Worm (Caenorhabditis elegans) whole organism, young adult: ENCODE results near the gene B0336.7.
A peak's percentile ranks its signal among the peaks of the same experiment; 100 is the strongest.

Experiments used
- B0019.2 ChIP-seq: fragments of 200-800 bp; sonication (Bioruptor generic); conservative IDR thresholded peaks from 2 replicates; pipeline ENCODE4 v1.3.6; 2022; ENCODE audit warnings: missing genetic modification reagents, missing genetic modification characterization, missing compliant biosample characterization
- B0261.1 ChIP-seq: sonication (generic microtip); optimal IDR thresholded peaks from 2 replicates; lab custom pipeline; 2016; ENCODE audit warnings: mild to moderate bottlenecking, missing genetic modification characterization, moderate library complexity, missing compliant biosample characterization
- B0336.3 ChIP-seq: fragments of 200-800 bp; sonication (Bioruptor generic); IDR thresholded peaks from 2 replicates; pipeline ENCODE4 v1.3.6; 2022; ENCODE audit warnings: missing genetic modification characterization, missing compliant biosample characterization
- C17E4.6 ChIP-seq: fragments of 200-800 bp; sonication (Bioruptor generic); IDR thresholded peaks from 2 replicates; pipeline ENCODE4 v1.3.6; 2022; ENCODE audit warnings: missing genetic modification reagents, missing genetic modification characterization, missing compliant biosample characterization
- F39B2.1 ChIP-seq: fragments of 200-800 bp; sonication (Bioruptor generic); IDR thresholded peaks from 2 replicates; pipeline ENCODE4 v1.3.6; 2022; ENCODE audit warnings: missing genetic modification reagents, missing genetic modification characterization, missing compliant biosample characterization
- F49E8.2 ChIP-seq: sonication (generic microtip); optimal IDR thresholded peaks from 3 replicates; lab custom pipeline; 2017; ENCODE audit warnings: missing genetic modification characterization, mild to moderate bottlenecking, missing compliant biosample characterization, antibody characterized with exemption, moderate library complexity; ENCODE audit not compliant: insufficient read depth
- F57C9.4 ChIP-seq: sonication (generic microtip); optimal IDR thresholded peaks from 2 replicates; lab custom pipeline; 2017; ENCODE audit warnings: mild to moderate bottlenecking, missing genetic modification characterization, missing compliant biosample characterization
- K11D2.4 ChIP-seq: fragments of 200-800 bp; sonication (Bioruptor generic); IDR thresholded peaks from 2 replicates; pipeline ENCODE4 v1.3.6; 2022; ENCODE audit warnings: missing genetic modification reagents, missing genetic modification characterization, missing compliant biosample characterization
- T07F8.4 ChIP-seq: sonication (generic microtip); optimal IDR thresholded peaks from 2 replicates; lab custom pipeline; 2016; ENCODE audit warnings: mild to moderate bottlenecking, missing genetic modification characterization, moderate library complexity, missing compliant biosample characterization
- Y53G8AR.9 ChIP-seq: fragments of 200-800 bp; sonication (Bioruptor generic); conservative IDR thresholded peaks from 2 replicates; pipeline ENCODE4 v1.3.6; 2022; ENCODE audit warnings: missing genetic modification reagents, missing genetic modification characterization, missing compliant biosample characterization
- Y79H2A.3 ChIP-seq: fragments of 200-800 bp; sonication (Bioruptor generic); conservative IDR thresholded peaks from 2 replicates; pipeline ENCODE4 v1.3.6; 2022; ENCODE audit warnings: missing genetic modification reagents, missing genetic modification characterization, missing compliant biosample characterization
- ZK185.1 ChIP-seq: sonication (generic microtip); optimal IDR thresholded peaks from 2 replicates; lab custom pipeline; 2016; ENCODE audit warnings: mild to moderate bottlenecking, missing genetic modification characterization, missing compliant biosample characterization; ENCODE audit not compliant: poor library complexity, severe bottlenecking
- ama-1 ChIP-seq, 3 experiments: fragments of 150-350 bp in 1 of 3; sonication (generic microtip) in 2 of 3; optimal IDR thresholded peaks; 2 replicates each; lab custom pipeline; 2014 to 2018; ENCODE audit warnings: missing biosample characterization in 2 of 3, missing genetic modification characterization in 2 of 3, missing genetic modification reagents in 2 of 3
- athp-1 ChIP-seq: sonication (generic microtip); optimal IDR thresholded peaks from 2 replicates; lab custom pipeline; 2017; ENCODE audit warnings: mild to moderate bottlenecking, missing genetic modification characterization, missing compliant biosample characterization
- ccch-3 ChIP-seq: fragments of 200-800 bp; sonication (Bioruptor generic); optimal IDR thresholded peaks from 2 replicates; lab custom pipeline; 2018; ENCODE audit warnings: mild to moderate bottlenecking, missing genetic modification characterization, missing compliant biosample characterization
- dpff-1 ChIP-seq: sonication (generic microtip); optimal IDR thresholded peaks from 2 replicates; lab custom pipeline; 2017; ENCODE audit warnings: mild to moderate bottlenecking, missing genetic modification characterization, missing compliant biosample characterization
- dpl-1 ChIP-seq: fragments of 150-350 bp; optimal IDR thresholded peaks from 2 replicates; lab custom pipeline; 2014; ENCODE audit warnings: missing biosample characterization, missing genetic modification reagents, missing genetic modification characterization
- egl-18 ChIP-seq: fragments of 200-800 bp; sonication (Bioruptor generic); IDR thresholded peaks from 2 replicates; pipeline ENCODE4 v1.3.6; 2022; ENCODE audit warnings: missing genetic modification reagents, missing genetic modification characterization, missing compliant biosample characterization
- ekl-4 ChIP-seq: fragments of 200-800 bp; sonication (Bioruptor generic); IDR thresholded peaks from 2 replicates; pipeline ENCODE4 v1.3.6; 2022; ENCODE audit warnings: missing genetic modification reagents, missing genetic modification characterization, missing compliant biosample characterization
- gei-17 ChIP-seq: fragments of 200-800 bp; sonication (Bioruptor generic); optimal IDR thresholded peaks from 2 replicates; lab custom pipeline; 2018; ENCODE audit warnings: mild to moderate bottlenecking, missing genetic modification characterization, missing compliant biosample characterization
- hlh-12 ChIP-seq: sonication (generic microtip); optimal IDR thresholded peaks from 2 replicates; lab custom pipeline; 2016; ENCODE audit warnings: missing genetic modification characterization, missing compliant biosample characterization
- hlh-26 ChIP-seq: fragments of 200-800 bp; sonication (Bioruptor generic); conservative IDR thresholded peaks from 2 replicates; pipeline ENCODE4 v1.3.6; 2022; ENCODE audit warnings: missing genetic modification reagents, missing genetic modification characterization, missing compliant biosample characterization
- hmg-1.2 ChIP-seq: fragments of 200-800 bp; sonication (Bioruptor generic); IDR thresholded peaks from 2 replicates; pipeline ENCODE4 v1.3.6; 2022; ENCODE audit warnings: missing genetic modification reagents, missing genetic modification characterization, missing compliant biosample characterization
- hrde-1 ChIP-seq: sonication (generic microtip); optimal IDR thresholded peaks from 2 replicates; lab custom pipeline; 2016; ENCODE audit warnings: missing genetic modification characterization, mild to moderate bottlenecking, missing compliant biosample characterization, moderate library complexity, missing genotype, missing genetic modification reagents, borderline replicate concordance
- lag-1 ChIP-seq: fragments of 200-800 bp; sonication (Bioruptor generic); IDR thresholded peaks from 2 replicates; pipeline ENCODE4 v1.3.6; 2022; ENCODE audit warnings: missing genetic modification reagents, missing genetic modification characterization, missing compliant biosample characterization
- let-526 ChIP-seq: fragments of 200-800 bp; sonication (Bioruptor generic); IDR thresholded peaks from 2 replicates; pipeline ENCODE4 v1.3.6; 2022; ENCODE audit warnings: missing genetic modification reagents, missing genetic modification characterization, missing compliant biosample characterization
- lin-54 ChIP-seq: fragments of 200-800 bp; sonication (Bioruptor generic); optimal IDR thresholded peaks from 2 replicates; lab custom pipeline; 2018; ENCODE audit warnings: mild to moderate bottlenecking, missing genetic modification characterization, missing compliant biosample characterization
- lsy-27 ChIP-seq: sonication (generic microtip); optimal IDR thresholded peaks from 2 replicates; lab custom pipeline; 2017; ENCODE audit warnings: missing genetic modification characterization, mild to moderate bottlenecking, missing compliant biosample characterization, antibody characterized with exemption, missing genotype, borderline replicate concordance; ENCODE audit not compliant: insufficient read depth
- madf-3 ChIP-seq: fragments of 200-800 bp; sonication (Bioruptor generic); IDR thresholded peaks from 2 replicates; pipeline ENCODE4 v1.3.6; 2022; ENCODE audit warnings: missing genetic modification reagents, missing genetic modification characterization, missing compliant biosample characterization
- madf-6 ChIP-seq: fragments of 200-800 bp; sonication (Bioruptor generic); IDR thresholded peaks from 2 replicates; pipeline ENCODE4 v1.3.6; 2022; ENCODE audit warnings: missing genetic modification reagents, missing genetic modification characterization, missing compliant biosample characterization
- madf-8 ChIP-seq: fragments of 200-800 bp; sonication (Bioruptor generic); conservative IDR thresholded peaks from 2 replicates; pipeline ENCODE4 v1.3.6; 2022; ENCODE audit warnings: missing genetic modification reagents, missing genetic modification characterization, missing compliant biosample characterization
- mes-4 ChIP-seq: sonication (generic microtip); optimal IDR thresholded peaks from 2 replicates; lab custom pipeline; 2016; ENCODE audit warnings: missing genotype, missing genetic modification characterization, missing compliant biosample characterization
- nfya-1 ChIP-seq: sonication (generic microtip); optimal IDR thresholded peaks from 2 replicates; lab custom pipeline; 2017; ENCODE audit warnings: antibody characterized with exemption, missing compliant biosample characterization, missing genetic modification characterization, borderline replicate concordance; ENCODE audit not compliant: insufficient read depth
- nfya-2 ChIP-seq: fragments of 200-800 bp; sonication (Bioruptor generic); IDR thresholded peaks from 2 replicates; pipeline ENCODE4 v1.3.6; 2022; ENCODE audit warnings: missing genetic modification reagents, missing genetic modification characterization, missing compliant biosample characterization
- nfyb-1 ChIP-seq: fragments of 200-800 bp; sonication (Bioruptor generic); IDR thresholded peaks from 2 replicates; pipeline ENCODE4 v1.3.6; 2022; ENCODE audit warnings: missing genetic modification reagents, missing genetic modification characterization, missing compliant biosample characterization
- nhr-27 ChIP-seq: fragments of 200-800 bp; sonication (Bioruptor generic); optimal IDR thresholded peaks from 2 replicates; lab custom pipeline; 2018; ENCODE audit warnings: mild to moderate bottlenecking, missing genetic modification characterization, moderate library complexity, missing compliant biosample characterization
- rec-8 ChIP-seq, 2 experiments: sonication (generic microtip); optimal IDR thresholded peaks; 2 replicates each; lab custom pipeline; 2016; ENCODE audit warnings: mild to moderate bottlenecking in 2 of 2, missing genetic modification characterization in 2 of 2, missing genetic modification reagents in 2 of 2, missing genotype in 2 of 2, missing biosample characterization in 1 of 2, missing compliant biosample characterization in 1 of 2, moderate library complexity in 1 of 2
- sdz-38 ChIP-seq: sonication (generic microtip); optimal IDR thresholded peaks from 2 replicates; lab custom pipeline; 2016; ENCODE audit warnings: missing genotype, missing genetic modification characterization, missing compliant biosample characterization
- sea-2 ChIP-seq: fragments of 200-800 bp; sonication (Bioruptor generic); IDR thresholded peaks from 2 replicates; pipeline ENCODE4 v1.3.6; 2022; ENCODE audit warnings: missing genetic modification characterization, missing compliant biosample characterization
- sptf-2 ChIP-seq: fragments of 200-800 bp; sonication (Bioruptor generic); optimal IDR thresholded peaks from 2 replicates; lab custom pipeline; 2018; ENCODE audit warnings: mild to moderate bottlenecking, missing genetic modification characterization, missing compliant biosample characterization
- tbx-9 ChIP-seq: sonication (generic microtip); optimal IDR thresholded peaks from 2 replicates; lab custom pipeline; 2016; ENCODE audit warnings: borderline replicate concordance, missing genetic modification characterization, inconsistent platforms, missing compliant biosample characterization
- unc-130 ChIP-seq: sonication (generic microtip); optimal IDR thresholded peaks from 2 replicates; lab custom pipeline; 2016; ENCODE audit warnings: missing genetic modification reagents, missing genetic modification characterization, missing compliant biosample characterization
- unc-62 ChIP-seq: fragments of 150-350 bp; optimal IDR thresholded peaks from 2 replicates; lab custom pipeline; 2014; ENCODE audit warnings: missing biosample characterization, missing genetic modification reagents, missing genetic modification characterization
- xnd-1 ChIP-seq: sonication (generic microtip); optimal IDR thresholded peaks from 2 replicates; lab custom pipeline; 2016; ENCODE audit warnings: missing genotype, missing genetic modification reagents, missing genetic modification characterization, missing compliant biosample characterization
- ztf-26 ChIP-seq: sonication (generic microtip); optimal IDR thresholded peaks from 2 replicates; lab custom pipeline; 2017; ENCODE audit warnings: missing genetic modification characterization, missing compliant biosample characterization
- ztf-28 ChIP-seq: fragments of 200-800 bp; sonication (Bioruptor generic); IDR thresholded peaks from 2 replicates; pipeline ENCODE4 v1.3.6; 2022; ENCODE audit warnings: missing genetic modification reagents, missing genetic modification characterization, missing compliant biosample characterization

Gene B0336.7

ce11 chrIII:5729367-5729766, 32.2 kb upstream of the B0336.7 start:
- TF ChIP-seq hlh-26 (GFP tag; lab: Robert Waterston, UW) = no peak
- no peak for TF ChIP-seq F39B2.1 (GFP tag; lab: Robert Waterston, UW)
- TF ChIP-seq hmg-1.2 (GFP tag; lab: Robert Waterston, UW) = 0 out of 2 replicates have a peak, but pooled peaks have one; percentile 9
- no peak for TF ChIP-seq B0336.3 (GFP tag; lab: Robert Waterston, UW)
- TF ChIP-seq, all 124 proteins: peak for 1

- TF ChIP-seq sea-2 (GFP tag; lab: Robert Waterston, UW) (no peak), nfyb-1 (GFP tag; lab: Robert Waterston, UW) (no peak), madf-3 (peak; percentile 83), sdz-38 (tag; lab: Kevin White, UChicago) (no peak), B0261.1 (no peak), unc-130 (GFP tag; lab: Kevin White, UChicago) (peak; percentile 75), unc-62 (no peak), F49E8.2 (tag; lab: Kevin White, UChicago) (peak; percentile 92), rec-8 (tag; optimal IDR thresholded peaks at IDR 0.05; lab: Kevin White, UChicago) (no peak), ccch-3 (GFP tag; lab: Kevin White, UChicago) (no peak), hrde-1 (tag; lab: Kevin White, UChicago) (peak; percentile 8), ekl-4 (GFP tag; lab: Robert Waterston, UW) (0 out of 2 replicates have a peak, but pooled peaks have one; percentile 59), sptf-2 (GFP tag; lab: Kevin White, UChicago) (no peak), athp-1 (tag; lab: Kevin White, UChicago) (peak; percentile 63), dpff-1 (tag; lab: Kevin White, UChicago) (no peak), Y53G8AR.9 (peak; percentile 44; the same call in 1 of the 2 replicates), hlh-12 (tag; lab: Kevin White, UChicago) (no peak), T07F8.4 (tag; lab: Kevin White, UChicago) (no peak), egl-18 (GFP tag; lab: Robert Waterston, UW) (no peak), lag-1 (no peak), Y79H2A.3 (GFP tag; lab: Robert Waterston, UW) (peak; percentile 50; the same call in 1 of the 2 replicates), mes-4 (tag; lab: Kevin White, UChicago) (no peak), ama-1 (optimal IDR thresholded peaks at IDR 0.05; lab: Kevin White, UChicago) (no peak), ama-1 (GFP tag; optimal IDR thresholded peaks at IDR 0.05; lab: Kevin White, UChicago) (no peak), tbx-9 (tag; lab: Kevin White, UChicago) (no peak), madf-6 (GFP tag; lab: Robert Waterston, UW) (peak; percentile 99), ztf-26 (tag; lab: Kevin White, UChicago) (no peak), ztf-28 (GFP tag; lab: Robert Waterston, UW) (0 out of 2 replicates have a peak, but pooled peaks have one; percentile 58), F57C9.4 (tag; lab: Kevin White, UChicago) (no peak), ZK185.1 (tag; lab: Kevin White, UChicago) (no peak), lsy-27 (tag; lab: Kevin White, UChicago) (no peak), xnd-1 (tag; lab: Kevin White, UChicago) (peak; percentile 98), lin-54 (GFP tag; lab: Kevin White, UChicago) (peak; percentile 95), let-526 (GFP tag; lab: Robert Waterston, UW) (no peak), nfya-2 (no peak), dpl-1 (GFP tag; lab: Kevin White, UChicago) (peak; percentile 95), B0019.2 (peak; percentile 78), nfya-1 (tag; lab: Kevin White, UChicago) (no peak), K11D2.4 (GFP tag; lab: Robert Waterston, UW) (no peak), nhr-27 (tag; lab: Kevin White, UChicago) (no peak), gei-17 (no peak), madf-8 (GFP tag; lab: Robert Waterston, UW) (peak; percentile 95), C17E4.6 (GFP tag; lab: Robert Waterston, UW) (no peak; the same call in 1 of the 2 replicates)
Measured at ce11 chrIII:5727827-5728226, 30.7 kb upstream of the B0336.7 start, which contains the start of gene egg-1. Gene egg-1, plus strand, starts transcription at chrIII:5728180.
